Fruit fly (Drosophila melanogaster): ENCODE data around the gene CG46458.

Gene CG46458

dm6 chr3R:6904299-6904698, 53.9 kb downstream of the CG46458 start:
- TF ChIP-seq dmrt93B (GFP tag; optimal IDR thresholded peaks at IDR 0.05) (no peak), Hr78 (GFP tag; optimal IDR thresholded peaks at IDR 0.05) (no peak), sage (GFP tag; optimal IDR thresholded peaks at IDR 0.05) (no peak), Vsx2 (GFP tag; optimal IDR thresholded peaks at IDR 0.05; ENCODE audit: partially characterized antibody) (no peak), usp (GFP tag; optimal IDR thresholded peaks at IDR 0.05) (no peak), GATAd (GFP tag; optimal IDR thresholded peaks at IDR 0.05) (no peak), tai (GFP tag; optimal IDR thresholded peaks at IDR 0.05) (no peak)

- TF ChIP-seq rgr (GFP tag; optimal IDR thresholded peaks at IDR 0.05): peak; percentile 32
- no peak for TF ChIP-seq dmrt93B (GFP tag; optimal IDR thresholded peaks at IDR 0.05)
- no peak for TF ChIP-seq Hnf4 (GFP tag; optimal IDR thresholded peaks at IDR 0.05)
- TF ChIP-seq Sp1 (GFP tag; optimal IDR thresholded peaks at IDR 0.05): peak; percentile 50
- no peak for TF ChIP-seq woc (GFP tag; optimal IDR thresholded peaks at IDR 0.05)
- peak; percentile 23 for TF ChIP-seq h (GFP tag; optimal IDR thresholded peaks at IDR 0.05)
- no peak for TF ChIP-seq Rel (GFP tag; optimal IDR thresholded peaks at IDR 0.05)
- TF ChIP-seq Rel (tag; optimal IDR thresholded peaks at IDR 0.05): no peak
- TF ChIP-seq HLH106 (tag; optimal IDR thresholded peaks at IDR 0.05): peak; percentile 53
- no peak for TF ChIP-seq Dif (GFP tag; optimal IDR thresholded peaks at IDR 0.05; ENCODE audit: partially characterized antibody)
- no peak for TF ChIP-seq dsf (GFP tag; optimal IDR thresholded peaks at IDR 0.05; ENCODE audit: borderline replicate concordance)
- TF ChIP-seq Hr78 (GFP tag; optimal IDR thresholded peaks at IDR 0.05): no peak
- peak; percentile 19 for TF ChIP-seq fru (GFP tag; optimal IDR thresholded peaks at IDR 0.05)
- TF ChIP-seq br (GFP tag; optimal IDR thresholded peaks at IDR 0.05): no peak
- TF ChIP-seq Vsx2 (GFP tag; optimal IDR thresholded peaks at IDR 0.05; ENCODE audit: partially characterized antibody): no peak
- TF ChIP-seq Dfd (GFP tag; optimal IDR thresholded peaks at IDR 0.05): peak; percentile 28
- no peak for TF ChIP-seq CrebA (GFP tag; optimal IDR thresholded peaks at IDR 0.05; ENCODE audit: borderline replicate concordance)
- TF ChIP-seq foxo (GFP tag; optimal IDR thresholded peaks at IDR 0.05): peak in 1 of 2 experiments; percentile 43
These were observed 54.8 kb downstream of the CG46458 start for dm6 chr3R:6903289-6903791.

- TF ChIP-seq brk (GFP tag; optimal IDR thresholded peaks at IDR 0.05) (no peak), HLH106 (tag; optimal IDR thresholded peaks at IDR 0.05) (peak; percentile 10)
These were observed 59.2 kb downstream of the CG46458 start for dm6 chr3R:6898922-6899321.

dm6 chr3R:6893137-6893578, 65.0 kb downstream of the CG46458 start:
- no peak for TF ChIP-seq foxo (GFP tag; optimal IDR thresholded peaks at IDR 0.05)
- TF ChIP-seq ey (GFP tag; optimal IDR thresholded peaks at IDR 0.05): no peak
- peak; percentile 79 for TF ChIP-seq Myc (optimal IDR thresholded peaks at IDR 0.05)
- no peak for TF ChIP-seq Dfd (GFP tag; optimal IDR thresholded peaks at IDR 0.05)
- TF ChIP-seq Dif (GFP tag; optimal IDR thresholded peaks at IDR 0.05; ENCODE audit: partially characterized antibody): peak; percentile 41
- no peak for TF ChIP-seq dsf (GFP tag; optimal IDR thresholded peaks at IDR 0.05; ENCODE audit: borderline replicate concordance)
- peak; percentile 22 for TF ChIP-seq Vsx2 (GFP tag; optimal IDR thresholded peaks at IDR 0.05; ENCODE audit: partially characterized antibody)
- TF ChIP-seq Hr78 (GFP tag; optimal IDR thresholded peaks at IDR 0.05): peak; percentile 26
- TF ChIP-seq N (GFP tag; optimal IDR thresholded peaks at IDR 0.05): peak; percentile 66
- no peak for TF ChIP-seq rgr (GFP tag; optimal IDR thresholded peaks at IDR 0.05)
- TF ChIP-seq sv (GFP tag; optimal IDR thresholded peaks at IDR 0.05): peak; percentile 9
- TF ChIP-seq Hr83 (GFP tag; optimal IDR thresholded peaks at IDR 0.05; ENCODE audit: poor library complexity, severe bottlenecking): peak; percentile 71
- TF ChIP-seq woc (GFP tag; optimal IDR thresholded peaks at IDR 0.05): no peak
- peak in 1 of 2 experiments; percentile 41 for TF ChIP-seq dl (GFP tag; optimal IDR thresholded peaks at IDR 0.05; ENCODE audit: insufficient read depth in 1 of 2, partially characterized antibody in 2 of 2)

- TF ChIP-seq Hr78 (GFP tag; optimal IDR thresholded peaks at IDR 0.05) (no peak), HLH106 (tag; optimal IDR thresholded peaks at IDR 0.05) (no peak), Dif (GFP tag; optimal IDR thresholded peaks at IDR 0.05; ENCODE audit: partially characterized antibody) (no peak), lola (GFP tag; optimal IDR thresholded peaks at IDR 0.05) (no peak), CrebA (GFP tag; optimal IDR thresholded peaks at IDR 0.05; ENCODE audit: borderline replicate concordance) (no peak), dl (GFP tag; optimal IDR thresholded peaks at IDR 0.05; ENCODE audit: insufficient read depth in 1 of 2, partially characterized antibody in 2 of 2) (no peak), Abd-B (GFP tag; optimal IDR thresholded peaks at IDR 0.05) (no peak), N (GFP tag; optimal IDR thresholded peaks at IDR 0.05) (no peak), CG32264 (GFP tag; optimal IDR thresholded peaks at IDR 0.05) (no peak), ey (GFP tag; optimal IDR thresholded peaks at IDR 0.05) (no peak), tai (GFP tag; optimal IDR thresholded peaks at IDR 0.05) (no peak)
These were observed 69.4 kb downstream of the CG46458 start for dm6 chr3R:6888795-6889194.

Data from whole organism, wandering third instar larva.